Worm (Caenorhabditis elegans) whole organism, L2 larva: Measurements from ENCODE around the gene trpp-1.

Experiments
- F13H6.1 ChIP-seq: sonication (generic microtip); optimal IDR thresholded peaks from 2 replicates; lab custom pipeline; 2016; ENCODE audit warnings: missing genetic modification characterization, missing compliant biosample characterization
- R02D3.7 ChIP-seq: fragments of 150-350 bp; optimal IDR thresholded peaks from 2 replicates; lab custom pipeline; 2014; ENCODE audit warnings: missing biosample characterization, missing genetic modification characterization
- ZK546.5 ChIP-seq: sonication (generic microtip); optimal IDR thresholded peaks from 2 replicates; lab custom pipeline; 2017; ENCODE audit warnings: missing biosample characterization, missing genetic modification characterization
- alr-1 ChIP-seq: fragments of 150-350 bp; optimal IDR thresholded peaks from 2 replicates; lab custom pipeline; 2014; ENCODE audit warnings: missing biosample characterization, missing genetic modification characterization
- aly-2 ChIP-seq: fragments of 150-350 bp; optimal IDR thresholded peaks from 2 replicates; lab custom pipeline; 2014; ENCODE audit warnings: missing biosample characterization, missing genetic modification characterization
- blmp-1 ChIP-seq: sonication (generic microtip); optimal IDR thresholded peaks from 2 replicates; lab custom pipeline; 2017; ENCODE audit warnings: missing genetic modification characterization, mild to moderate bottlenecking, missing compliant biosample characterization, antibody characterized with exemption, moderate library complexity; ENCODE audit not compliant: insufficient read depth
- ceh-82 ChIP-seq: fragments of 150-350 bp; optimal IDR thresholded peaks from 2 replicates; lab custom pipeline; 2014; ENCODE audit warnings: missing biosample characterization, missing genetic modification characterization
- dmd-4 ChIP-seq: sonication (generic microtip); optimal IDR thresholded peaks from 2 replicates; lab custom pipeline; 2017; ENCODE audit warnings: missing biosample characterization, missing genetic modification characterization
- egl-27 ChIP-seq: sonication (generic microtip); optimal IDR thresholded peaks from 3 replicates; lab custom pipeline; 2017; ENCODE audit warnings: missing biosample characterization, missing genetic modification reagents, missing genetic modification characterization
- elt-1 ChIP-seq: fragments of 150-350 bp; optimal IDR thresholded peaks from 2 replicates; lab custom pipeline; 2014; ENCODE audit warnings: missing biosample characterization, missing genetic modification characterization
- elt-3 ChIP-seq: sonication (generic microtip); optimal IDR thresholded peaks from 2 replicates; lab custom pipeline; 2017; ENCODE audit warnings: missing biosample characterization, missing genetic modification characterization
- fos-1 ChIP-seq: fragments of 150-350 bp; optimal IDR thresholded peaks from 2 replicates; lab custom pipeline; 2014; ENCODE audit warnings: missing biosample characterization, missing genetic modification characterization
- gmeb-1 ChIP-seq: fragments of 150-350 bp; optimal IDR thresholded peaks from 2 replicates; lab custom pipeline; 2014; ENCODE audit warnings: missing biosample characterization, missing genetic modification characterization
- lin-11 ChIP-seq: fragments of 150-350 bp; sonication (generic microtip); optimal IDR thresholded peaks from 2 replicates; lab custom pipeline; 2014; ENCODE audit warnings: missing biosample characterization, missing genetic modification characterization, inconsistent platforms, mixed read lengths
- lin-13 ChIP-seq: fragments of 150-350 bp; optimal IDR thresholded peaks from 2 replicates; lab custom pipeline; 2014; ENCODE audit warnings: missing biosample characterization, missing genetic modification reagents, missing genetic modification characterization
- lsy-2 ChIP-seq, 2 experiments: fragments of 150-350 bp in 1 of 2; sonication (generic microtip) in 1 of 2; optimal IDR thresholded peaks; 2 replicates each; lab custom pipeline; 2014 to 2017; ENCODE audit warnings: missing biosample characterization in 2 of 2, missing genetic modification characterization in 2 of 2
- mbf-1 ChIP-seq: sonication (generic microtip); optimal IDR thresholded peaks from 2 replicates; lab custom pipeline; 2017; ENCODE audit warnings: missing biosample characterization, missing genetic modification characterization
- nhr-11 ChIP-seq: fragments of 150-350 bp; optimal IDR thresholded peaks from 2 replicates; lab custom pipeline; 2014; ENCODE audit warnings: missing biosample characterization, missing genetic modification characterization
- nhr-12 ChIP-seq: fragments of 150-350 bp; optimal IDR thresholded peaks from 2 replicates; lab custom pipeline; 2014; ENCODE audit warnings: missing biosample characterization, missing genetic modification characterization
- nhr-129 ChIP-seq: fragments of 150-350 bp; optimal IDR thresholded peaks from 2 replicates; lab custom pipeline; 2014; ENCODE audit warnings: missing biosample characterization, missing genetic modification characterization
- nhr-21 ChIP-seq: fragments of 150-350 bp; optimal IDR thresholded peaks from 2 replicates; lab custom pipeline; 2014; ENCODE audit warnings: missing biosample characterization, missing genetic modification characterization
- nhr-23 ChIP-seq: fragments of 150-350 bp; optimal IDR thresholded peaks from 2 replicates; lab custom pipeline; 2014; ENCODE audit warnings: missing biosample characterization, missing genetic modification reagents, missing genetic modification characterization
- nhr-237 ChIP-seq: fragments of 150-350 bp; optimal IDR thresholded peaks from 2 replicates; lab custom pipeline; 2014; ENCODE audit warnings: missing biosample characterization, missing genetic modification characterization
- nhr-25 ChIP-seq: fragments of 150-350 bp; sonication (generic microtip); optimal IDR thresholded peaks from 3 replicates; lab custom pipeline; 2014; ENCODE audit warnings: missing biosample characterization, missing genetic modification characterization
- nhr-6 ChIP-seq: fragments of 150-350 bp; optimal IDR thresholded peaks from 2 replicates; lab custom pipeline; 2014; ENCODE audit warnings: missing biosample characterization, missing genetic modification characterization
- nhr-77 ChIP-seq: fragments of 150-350 bp; optimal IDR thresholded peaks from 2 replicates; lab custom pipeline; 2014; ENCODE audit warnings: missing biosample characterization, missing genetic modification characterization
- peb-1 ChIP-seq: fragments of 150-350 bp; optimal IDR thresholded peaks from 2 replicates; lab custom pipeline; 2014; ENCODE audit warnings: missing biosample characterization, missing genetic modification characterization
- sem-4 ChIP-seq: fragments of 150-350 bp; optimal IDR thresholded peaks from 2 replicates; lab custom pipeline; 2014; ENCODE audit warnings: missing biosample characterization, missing genetic modification reagents, missing genetic modification characterization
- skn-1 ChIP-seq: sonication (generic microtip); optimal IDR thresholded peaks from 2 replicates; lab custom pipeline; 2017; ENCODE audit warnings: missing biosample characterization, missing genetic modification characterization
- sma-9 ChIP-seq, 2 experiments: fragments of 150-350 bp in 1 of 2; sonication (generic microtip) in 1 of 2; optimal IDR thresholded peaks; 2 replicates each; lab custom pipeline; 2014 to 2016; ENCODE audit warnings: missing genetic modification characterization in 2 of 2, mild to moderate bottlenecking in 1 of 2, missing biosample characterization in 1 of 2, missing compliant biosample characterization in 1 of 2, missing genetic modification reagents in 1 of 2, moderate library complexity in 1 of 2
- unc-62 ChIP-seq: fragments of 150-350 bp; optimal IDR thresholded peaks from 2 replicates; lab custom pipeline; 2014; ENCODE audit warnings: missing biosample characterization, missing genetic modification reagents, missing genetic modification characterization
- zag-1 ChIP-seq: fragments of 150-350 bp; optimal IDR thresholded peaks from 2 replicates; lab custom pipeline; 2014; ENCODE audit warnings: missing biosample characterization, missing genetic modification characterization
- ztf-1 ChIP-seq: fragments of 200-800 bp; sonication (Bioruptor generic); conservative IDR thresholded peaks from 2 replicates; pipeline ENCODE4 v1.3.6; 2022; ENCODE audit warnings: missing genetic modification characterization, missing compliant biosample characterization
- ztf-11 ChIP-seq: sonication (generic microtip); optimal IDR thresholded peaks from 2 replicates; lab custom pipeline; 2017; ENCODE audit warnings: missing biosample characterization, missing genetic modification characterization

The trpp-1 gene

ce11 chrV:219632-220031, 18.2 kb downstream of the trpp-1 start, which contains the start of gene srh-80:
srh-80 (plus strand) TSS chrV:219932.
- TF ChIP-seq unc-62: no peak
- TF ChIP-seq blmp-1: no peak
- TF ChIP-seq egl-27: no peak
- TF ChIP-seq fos-1 (tag; lab: Kevin White, UChicago): no peak
- no peak for TF ChIP-seq nhr-77 (tag; lab: Kevin White, UChicago)
- TF ChIP-seq skn-1 (tag; lab: Kevin White, UChicago): no peak
- no peak for TF ChIP-seq nhr-23 (tag; lab: Kevin White, UChicago)
- TF ChIP-seq nhr-6: no peak
- no peak for TF ChIP-seq ztf-11 (tag; lab: Kevin White, UChicago)

- TF ChIP-seq sma-9 (GFP tag; optimal IDR thresholded peaks at IDR 0.05; lab: Kevin White, UChicago) (no peak), sma-9 (tag; optimal IDR thresholded peaks at IDR 0.05; lab: Kevin White, UChicago) (no peak), elt-3 (tag; lab: Kevin White, UChicago) (no peak), nhr-237 (tag; lab: Kevin White, UChicago) (no peak), egl-27 (no peak), F13H6.1 (tag; lab: Kevin White, UChicago) (no peak), ztf-1 (no peak), sem-4 (no peak), aly-2 (tag; lab: Kevin White, UChicago) (no peak)
Observed at ce11 chrV:234572-234971, 33.2 kb downstream of the trpp-1 start, which contains the start of gene kin-33. kin-33 (minus strand) TSS chrV:234672.

- no peak for TF ChIP-seq nhr-129 (tag; lab: Kevin White, UChicago)
- no peak for TF ChIP-seq R02D3.7
- no peak for TF ChIP-seq mbf-1 (tag; lab: Kevin White, UChicago)
- TF ChIP-seq ZK546.5: no peak
- TF ChIP-seq fos-1 (tag; lab: Kevin White, UChicago): no peak
- TF ChIP-seq ztf-1: no peak
- no peak for TF ChIP-seq nhr-11 (tag; lab: Kevin White, UChicago)
- no peak for TF ChIP-seq gmeb-1
- TF ChIP-seq ceh-82 (tag; lab: Kevin White, UChicago): no peak
- TF ChIP-seq lsy-2 (tag; optimal IDR thresholded peaks at IDR 0.05; lab: Kevin White, UChicago): no peak
- no peak for TF ChIP-seq nhr-25 (tag; lab: Kevin White, UChicago)
- no peak for TF ChIP-seq sma-9 (GFP tag; optimal IDR thresholded peaks at IDR 0.05; lab: Kevin White, UChicago)
- no peak for TF ChIP-seq sma-9 (tag; optimal IDR thresholded peaks at IDR 0.05; lab: Kevin White, UChicago)
Observed at ce11 chrV:237012-237411, 35.6 kb downstream of the trpp-1 start.

- no peak for TF ChIP-seq blmp-1
- no peak for TF ChIP-seq nhr-12
- TF ChIP-seq lin-13 (GFP tag; lab: Kevin White, UChicago): no peak
- no peak for TF ChIP-seq sem-4
- no peak for TF ChIP-seq aly-2 (tag; lab: Kevin White, UChicago)
- no peak for TF ChIP-seq skn-1 (tag; lab: Kevin White, UChicago)
- no peak for TF ChIP-seq ZK546.5
- TF ChIP-seq zag-1: no peak
- TF ChIP-seq elt-1 (tag; lab: Kevin White, UChicago): no peak
- TF ChIP-seq dmd-4: no peak
- TF ChIP-seq ztf-1: no peak
Observed at ce11 chrV:238094-238493, 36.7 kb downstream of the trpp-1 start, which contains the start of gene R02C2.1. R02C2.1 (minus strand) TSS chrV:238194.

- TF ChIP-seq nhr-129 (tag; lab: Kevin White, UChicago) (no peak), aly-2 (tag; lab: Kevin White, UChicago) (no peak), mbf-1 (tag; lab: Kevin White, UChicago) (no peak), ztf-11 (tag; lab: Kevin White, UChicago) (no peak), lin-11 (tag; lab: Kevin White, UChicago) (no peak), alr-1 (tag; lab: Kevin White, UChicago) (no peak), peb-1 (no peak), nhr-237 (tag; lab: Kevin White, UChicago) (no peak)
Observed at ce11 chrV:240287-240686, 38.9 kb downstream of the trpp-1 start, which contains the start of gene txt-2. txt-2 (minus strand) TSS chrV:240500.

- no peak for TF ChIP-seq ztf-1
- TF ChIP-seq lsy-2 (tag; optimal IDR thresholded peaks at IDR 0.05; lab: Kevin White, UChicago): no peak
- no peak for TF ChIP-seq nhr-21
Observed at ce11 chrV:242518-242917, 41.1 kb downstream of the trpp-1 start, which contains the start of gene R02C2.7. R02C2.7 (minus strand) TSS chrV:242618.
